Worm (Caenorhabditis elegans): ENCODE data around the gene C15H9.4.

Gene C15H9.4

ce11 chrX:6097551-6097950 is at the start of gene C15H9.4:
Gene C15H9.4 (plus strand): TSS chrX:6097643.
- TF ChIP-seq ztf-11 (tag; optimal IDR thresholded peaks at IDR 0.05), result no peak
- no peak for TF ChIP-seq nhr-237 (tag; optimal IDR thresholded peaks at IDR 0.05)
- TF ChIP-seq pha-4 (tag; optimal IDR thresholded peaks at IDR 0.05), result peak; percentile 1
- peak; percentile 27 for TF ChIP-seq egl-27 (tag; optimal IDR thresholded peaks at IDR 0.05)
- TF ChIP-seq aly-2 (tag; optimal IDR thresholded peaks at IDR 0.05), result no peak
- no peak for TF ChIP-seq ceh-16 (tag; optimal IDR thresholded peaks at IDR 0.05)
- TF ChIP-seq ceh-28 (tag; optimal IDR thresholded peaks at IDR 0.05), result peak; percentile 40
- TF ChIP-seq elt-3 (tag; optimal IDR thresholded peaks at IDR 0.05), result no peak
- TF ChIP-seq hmg-11 (tag; optimal IDR thresholded peaks at IDR 0.05), result peak; percentile 82
- TF ChIP-seq ztf-4 (tag; optimal IDR thresholded peaks at IDR 0.05), result no peak
- TF ChIP-seq R02D3.7 (tag; optimal IDR thresholded peaks at IDR 0.05), result no peak
- no peak for TF ChIP-seq fkh-2 (tag; optimal IDR thresholded peaks at IDR 0.05)
- TF ChIP-seq fkh-10 (GFP tag; optimal IDR thresholded peaks at IDR 0.05), result no peak
- peak; percentile 69 for TF ChIP-seq lsy-12 (tag; optimal IDR thresholded peaks at IDR 0.05)
- peak; percentile 76 for TF ChIP-seq lin-39 (tag; optimal IDR thresholded peaks at IDR 0.05)
- TF ChIP-seq egl-5 (tag; optimal IDR thresholded peaks at IDR 0.05), result peak; percentile 63
- TF ChIP-seq nfya-1 (tag; optimal IDR thresholded peaks at IDR 0.05; ENCODE audit: insufficient read depth), result peak; percentile 69
- no peak for TF ChIP-seq elt-2 (tag; optimal IDR thresholded peaks at IDR 0.05)
- peak; percentile 27 for TF ChIP-seq sea-2 (GFP tag; optimal IDR thresholded peaks at IDR 0.05)
- TF ChIP-seq ceh-82 (tag; optimal IDR thresholded peaks at IDR 0.05), result no peak
- no peak for TF ChIP-seq nhr-67 (tag; optimal IDR thresholded peaks at IDR 0.05)
- TF ChIP-seq tbx-2 (tag; optimal IDR thresholded peaks at IDR 0.05), result no peak

- TF ChIP-seq unc-62 (GFP tag; optimal IDR thresholded peaks at IDR 0.05), result no peak
- TF ChIP-seq sea-2 (GFP tag; optimal IDR thresholded peaks at IDR 0.05), result no peak
- no peak for TF ChIP-seq snpc-4 (tag; optimal IDR thresholded peaks at IDR 0.05)
- no peak for TF ChIP-seq lin-15B (tag; optimal IDR thresholded peaks at IDR 0.05)
- no peak for TF ChIP-seq fkh-2 (tag; optimal IDR thresholded peaks at IDR 0.05)
- TF ChIP-seq elt-3 (tag; optimal IDR thresholded peaks at IDR 0.05), result no peak
- TF ChIP-seq mml-1 (tag; optimal IDR thresholded peaks at IDR 0.05), result no peak
- TF ChIP-seq elt-2 (tag; optimal IDR thresholded peaks at IDR 0.05), result no peak
- no peak for TF ChIP-seq egl-5 (tag; optimal IDR thresholded peaks at IDR 0.05)
- no peak for TF ChIP-seq nhr-77 (tag; optimal IDR thresholded peaks at IDR 0.05)
- TF ChIP-seq elt-1 (tag; optimal IDR thresholded peaks at IDR 0.05), result no peak
- no peak for TF ChIP-seq lin-39 (tag; optimal IDR thresholded peaks at IDR 0.05)
These were observed 48.9 kb upstream of the C15H9.4 start, which contains the start of gene pak-1 for ce11 chrX:6048508-6048907. Gene pak-1 (minus strand): TSS chrX:6048608.

- no peak for TF ChIP-seq nhr-237 (tag; optimal IDR thresholded peaks at IDR 0.05)
- TF ChIP-seq nhr-23 (tag; optimal IDR thresholded peaks at IDR 0.05), result peak; percentile 68
- TF ChIP-seq ceh-28 (tag; optimal IDR thresholded peaks at IDR 0.05), result peak; percentile 80
- no peak for TF ChIP-seq nhr-77 (tag; optimal IDR thresholded peaks at IDR 0.05)
- TF ChIP-seq elt-3 (tag; optimal IDR thresholded peaks at IDR 0.05), result peak in 1 of 3 experiments; percentile 87
- TF ChIP-seq pha-4 (tag; optimal IDR thresholded peaks at IDR 0.05), result no peak
- TF ChIP-seq sea-2 (GFP tag; optimal IDR thresholded peaks at IDR 0.05), result no peak
- TF ChIP-seq eor-1 (tag; optimal IDR thresholded peaks at IDR 0.05), result no peak
- TF ChIP-seq elt-2 (tag; optimal IDR thresholded peaks at IDR 0.05), result peak; percentile 56
These were observed 47.4 kb upstream of the C15H9.4 start for ce11 chrX:6050078-6050477.

ce11 chrX:6050849-6051248 is 46.6 kb upstream of the C15H9.4 start:
- TF ChIP-seq nhr-25 (tag; optimal IDR thresholded peaks at IDR 0.05), result peak; percentile 39
- no peak for TF ChIP-seq ama-1 (optimal IDR thresholded peaks at IDR 0.05)
- TF ChIP-seq nhr-23 (tag; optimal IDR thresholded peaks at IDR 0.05), result peak; percentile 59
- TF ChIP-seq pha-4 (tag; optimal IDR thresholded peaks at IDR 0.05), result no peak

- no peak for TF ChIP-seq zag-1 (tag; optimal IDR thresholded peaks at IDR 0.05)
- TF ChIP-seq skn-1 (tag; optimal IDR thresholded peaks at IDR 0.05), result no peak
- TF ChIP-seq R02D3.7 (tag; optimal IDR thresholded peaks at IDR 0.05), result no peak
- no peak for TF ChIP-seq sea-2 (GFP tag; optimal IDR thresholded peaks at IDR 0.05)
- TF ChIP-seq nfya-1 (tag; optimal IDR thresholded peaks at IDR 0.05; ENCODE audit: insufficient read depth), result peak; percentile 26
- no peak for TF ChIP-seq ama-1 (optimal IDR thresholded peaks at IDR 0.05)
- peak; percentile 43 for TF ChIP-seq pha-4 (tag; optimal IDR thresholded peaks at IDR 0.05)
- TF ChIP-seq eor-1 (tag; optimal IDR thresholded peaks at IDR 0.05), result no peak
- TF ChIP-seq tbx-2 (tag; optimal IDR thresholded peaks at IDR 0.05), result no peak
- TF ChIP-seq unc-62 (GFP tag; optimal IDR thresholded peaks at IDR 0.05), result no peak
- no peak for TF ChIP-seq lsy-12 (tag; optimal IDR thresholded peaks at IDR 0.05)
- TF ChIP-seq lin-15B (tag; optimal IDR thresholded peaks at IDR 0.05), result no peak
- no peak for TF ChIP-seq jun-1 (tag; optimal IDR thresholded peaks at IDR 0.05)
- TF ChIP-seq ceh-9 (tag; optimal IDR thresholded peaks at IDR 0.05), result no peak
- no peak for TF ChIP-seq elt-3 (tag; optimal IDR thresholded peaks at IDR 0.05)
- no peak for TF ChIP-seq daf-12 (tag; optimal IDR thresholded peaks at IDR 0.05)
- no peak for TF ChIP-seq ztf-4 (tag; optimal IDR thresholded peaks at IDR 0.05)
- no peak for TF ChIP-seq ZK546.5 (tag; optimal IDR thresholded peaks at IDR 0.05)
- peak; percentile 60 for TF ChIP-seq egl-5 (tag; optimal IDR thresholded peaks at IDR 0.05)
- no peak for TF ChIP-seq aly-2 (tag; optimal IDR thresholded peaks at IDR 0.05)
- no peak for TF ChIP-seq snpc-4 (tag; optimal IDR thresholded peaks at IDR 0.05)
- TF ChIP-seq elt-1 (tag; optimal IDR thresholded peaks at IDR 0.05), result no peak
- TF ChIP-seq pqm-1 (tag; optimal IDR thresholded peaks at IDR 0.05), result no peak
- TF ChIP-seq fkh-2 (tag; optimal IDR thresholded peaks at IDR 0.05), result no peak
- TF ChIP-seq egl-27 (tag; optimal IDR thresholded peaks at IDR 0.05), result no peak
- no peak for TF ChIP-seq unc-39 (tag; optimal IDR thresholded peaks at IDR 0.05)
- TF ChIP-seq nhr-28 (tag; optimal IDR thresholded peaks at IDR 0.05), result no peak
- no peak for TF ChIP-seq nhr-77 (tag; optimal IDR thresholded peaks at IDR 0.05)
- TF ChIP-seq ceh-82 (tag; optimal IDR thresholded peaks at IDR 0.05), result no peak
- TF ChIP-seq lin-39 (tag; optimal IDR thresholded peaks at IDR 0.05), result no peak
- TF ChIP-seq nhr-76 (tag; optimal IDR thresholded peaks at IDR 0.05), result no peak
These were observed 44.7 kb upstream of the C15H9.4 start, which contains the start of gene C45B2.6 for ce11 chrX:6052744-6053143. Gene C45B2.6 (plus strand): TSS chrX:6052879.
